Worm (Caenorhabditis elegans) whole organism, young adult: ENCODE data around the gene fbxa-4.

ENCODE experiments used
- B0019.2 ChIP-seq: fragments of 200-800 bp; sonication (Bioruptor generic); conservative IDR thresholded peaks from 2 replicates; pipeline ENCODE4 v1.3.6; 2022; ENCODE audit warnings: missing genetic modification reagents, missing genetic modification characterization, missing compliant biosample characterization
- D2030.7 ChIP-seq: fragments of 200-800 bp; sonication (Bioruptor generic); IDR thresholded peaks from 2 replicates; pipeline ENCODE4 v1.3.6; 2022; ENCODE audit warnings: missing genetic modification reagents, missing genetic modification characterization, missing compliant biosample characterization
- F23B12.7 ChIP-seq: sonication (generic microtip); optimal IDR thresholded peaks from 2 replicates; lab custom pipeline; 2017; ENCODE audit warnings: missing genetic modification characterization, mild to moderate bottlenecking, missing compliant biosample characterization, antibody characterized with exemption, moderate library complexity; ENCODE audit not compliant: insufficient read depth
- F33H1.4 ChIP-seq: fragments of 200-800 bp; sonication (Bioruptor generic); IDR thresholded peaks from 2 replicates; pipeline ENCODE4 v1.3.6; 2022; ENCODE audit warnings: missing genetic modification reagents, missing genetic modification characterization, missing compliant biosample characterization
- F37B4.10 ChIP-seq: fragments of 200-800 bp; sonication (Bioruptor generic); IDR thresholded peaks from 2 replicates; pipeline ENCODE4 v1.3.6; 2022; ENCODE audit warnings: missing genetic modification characterization, missing compliant biosample characterization
- F39B2.1 ChIP-seq: fragments of 200-800 bp; sonication (Bioruptor generic); IDR thresholded peaks from 2 replicates; pipeline ENCODE4 v1.3.6; 2022; ENCODE audit warnings: missing genetic modification reagents, missing genetic modification characterization, missing compliant biosample characterization
- F49E8.2 ChIP-seq: sonication (generic microtip); optimal IDR thresholded peaks from 3 replicates; lab custom pipeline; 2017; ENCODE audit warnings: missing genetic modification characterization, mild to moderate bottlenecking, missing compliant biosample characterization, antibody characterized with exemption, moderate library complexity; ENCODE audit not compliant: insufficient read depth
- F57A8.1 ChIP-seq: fragments of 200-800 bp; sonication (Bioruptor generic); optimal IDR thresholded peaks from 2 replicates; lab custom pipeline; 2018; ENCODE audit warnings: mild to moderate bottlenecking, missing genetic modification characterization, moderate library complexity, missing compliant biosample characterization
- K11D2.4 ChIP-seq: fragments of 200-800 bp; sonication (Bioruptor generic); IDR thresholded peaks from 2 replicates; pipeline ENCODE4 v1.3.6; 2022; ENCODE audit warnings: missing genetic modification reagents, missing genetic modification characterization, missing compliant biosample characterization
- K12H6.12 ChIP-seq: fragments of 200-800 bp; sonication (Bioruptor generic); optimal IDR thresholded peaks from 2 replicates; lab custom pipeline; 2018; ENCODE audit warnings: mild to moderate bottlenecking, missing genetic modification characterization, missing compliant biosample characterization
- T07F8.4 ChIP-seq: sonication (generic microtip); optimal IDR thresholded peaks from 2 replicates; lab custom pipeline; 2016; ENCODE audit warnings: mild to moderate bottlenecking, missing genetic modification characterization, moderate library complexity, missing compliant biosample characterization
- Y79H2A.3 ChIP-seq: fragments of 200-800 bp; sonication (Bioruptor generic); conservative IDR thresholded peaks from 2 replicates; pipeline ENCODE4 v1.3.6; 2022; ENCODE audit warnings: missing genetic modification reagents, missing genetic modification characterization, missing compliant biosample characterization
- attf-3 ChIP-seq: fragments of 200-800 bp; sonication (Bioruptor generic); conservative IDR thresholded peaks from 2 replicates; pipeline ENCODE4 v1.3.6; 2022; ENCODE audit warnings: missing genetic modification reagents, missing genetic modification characterization, missing compliant biosample characterization
- attf-5 ChIP-seq: fragments of 200-800 bp; sonication (Bioruptor generic); optimal IDR thresholded peaks from 2 replicates; lab custom pipeline; 2018; ENCODE audit warnings: mild to moderate bottlenecking, missing genetic modification characterization, missing compliant biosample characterization
- attf-6 ChIP-seq: fragments of 200-800 bp; sonication (Bioruptor generic); IDR thresholded peaks from 2 replicates; pipeline ENCODE4 v1.3.6; 2022; ENCODE audit warnings: missing genetic modification reagents, missing genetic modification characterization, missing compliant biosample characterization
- cebp-1 ChIP-seq, 2 experiments: fragments of 200-800 bp in 1 of 2; sonication (Bioruptor generic) in 1 of 2; sonication (generic microtip) in 1 of 2; IDR thresholded peaks in 1 of 2; optimal IDR thresholded peaks in 1 of 2; 2 replicates each; pipeline versions ENCODE4 v1.3.6 to Lab custom; 2017 to 2022; ENCODE audit warnings: missing compliant biosample characterization in 2 of 2, missing genetic modification characterization in 2 of 2, mild to moderate bottlenecking in 1 of 2, missing genetic modification reagents in 1 of 2, moderate library complexity in 1 of 2
- ceh-100 ChIP-seq: fragments of 200-800 bp; sonication (Bioruptor generic); IDR thresholded peaks from 2 replicates; pipeline ENCODE4 v1.3.6; 2022; ENCODE audit warnings: missing genetic modification reagents, missing genetic modification characterization, missing compliant biosample characterization
- die-1 ChIP-seq: sonication (generic microtip); optimal IDR thresholded peaks from 2 replicates; lab custom pipeline; 2016; ENCODE audit warnings: missing genotype, mild to moderate bottlenecking, missing genetic modification characterization, missing compliant biosample characterization
- dpff-1 ChIP-seq: sonication (generic microtip); optimal IDR thresholded peaks from 2 replicates; lab custom pipeline; 2017; ENCODE audit warnings: mild to moderate bottlenecking, missing genetic modification characterization, missing compliant biosample characterization
- efl-1 ChIP-seq: fragments of 150-350 bp; optimal IDR thresholded peaks from 2 replicates; lab custom pipeline; 2014; ENCODE audit warnings: missing biosample characterization, missing genetic modification reagents, missing genetic modification characterization
- egl-44 ChIP-seq: fragments of 200-800 bp; sonication (Bioruptor generic); IDR thresholded peaks from 2 replicates; pipeline ENCODE4 v1.3.6; 2022; ENCODE audit warnings: missing genetic modification reagents, missing genetic modification characterization, missing compliant biosample characterization
- ekl-4 ChIP-seq: fragments of 200-800 bp; sonication (Bioruptor generic); IDR thresholded peaks from 2 replicates; pipeline ENCODE4 v1.3.6; 2022; ENCODE audit warnings: missing genetic modification reagents, missing genetic modification characterization, missing compliant biosample characterization
- ets-4 ChIP-seq: fragments of 200-800 bp; sonication (Bioruptor generic); optimal IDR thresholded peaks from 2 replicates; lab custom pipeline; 2018; ENCODE audit warnings: mild to moderate bottlenecking, missing genetic modification characterization, missing compliant biosample characterization
- fkh-3 ChIP-seq: sonication (generic microtip); optimal IDR thresholded peaks from 2 replicates; lab custom pipeline; 2016; ENCODE audit warnings: mild to moderate bottlenecking, missing genetic modification characterization, missing compliant biosample characterization
- him-1 ChIP-seq: sonication (generic microtip); optimal IDR thresholded peaks from 2 replicates; lab custom pipeline; 2016; ENCODE audit warnings: missing genotype, missing genetic modification reagents, missing genetic modification characterization, missing compliant biosample characterization
- hlh-26 ChIP-seq: fragments of 200-800 bp; sonication (Bioruptor generic); conservative IDR thresholded peaks from 2 replicates; pipeline ENCODE4 v1.3.6; 2022; ENCODE audit warnings: missing genetic modification reagents, missing genetic modification characterization, missing compliant biosample characterization
- lag-1 ChIP-seq: fragments of 200-800 bp; sonication (Bioruptor generic); IDR thresholded peaks from 2 replicates; pipeline ENCODE4 v1.3.6; 2022; ENCODE audit warnings: missing genetic modification reagents, missing genetic modification characterization, missing compliant biosample characterization
- let-526 ChIP-seq: fragments of 200-800 bp; sonication (Bioruptor generic); IDR thresholded peaks from 2 replicates; pipeline ENCODE4 v1.3.6; 2022; ENCODE audit warnings: missing genetic modification reagents, missing genetic modification characterization, missing compliant biosample characterization
- lin-54 ChIP-seq: fragments of 200-800 bp; sonication (Bioruptor generic); optimal IDR thresholded peaks from 2 replicates; lab custom pipeline; 2018; ENCODE audit warnings: mild to moderate bottlenecking, missing genetic modification characterization, missing compliant biosample characterization
- madf-10 ChIP-seq: sonication (generic microtip); optimal IDR thresholded peaks from 2 replicates; lab custom pipeline; 2016; ENCODE audit warnings: mild to moderate bottlenecking, missing genetic modification characterization, missing compliant biosample characterization
- madf-8 ChIP-seq: fragments of 200-800 bp; sonication (Bioruptor generic); conservative IDR thresholded peaks from 2 replicates; pipeline ENCODE4 v1.3.6; 2022; ENCODE audit warnings: missing genetic modification reagents, missing genetic modification characterization, missing compliant biosample characterization
- mcd-1 ChIP-seq: fragments of 200-800 bp; sonication (Bioruptor generic); IDR thresholded peaks from 2 replicates; pipeline ENCODE4 v1.3.6; 2022; ENCODE audit warnings: missing genetic modification reagents, missing genetic modification characterization, missing compliant biosample characterization
- nfyb-1 ChIP-seq: fragments of 200-800 bp; sonication (Bioruptor generic); IDR thresholded peaks from 2 replicates; pipeline ENCODE4 v1.3.6; 2022; ENCODE audit warnings: missing genetic modification reagents, missing genetic modification characterization, missing compliant biosample characterization
- nhr-27 ChIP-seq: fragments of 200-800 bp; sonication (Bioruptor generic); optimal IDR thresholded peaks from 2 replicates; lab custom pipeline; 2018; ENCODE audit warnings: mild to moderate bottlenecking, missing genetic modification characterization, moderate library complexity, missing compliant biosample characterization
- snpc-1.3 ChIP-seq: sonication (generic microtip); optimal IDR thresholded peaks from 2 replicates; lab custom pipeline; 2017; ENCODE audit warnings: missing genetic modification characterization, mild to moderate bottlenecking, missing compliant biosample characterization, antibody characterized with exemption, moderate library complexity, missing genotype, missing genetic modification reagents; ENCODE audit not compliant: insufficient read depth
- snpc-4 ChIP-seq, 5 experiments: fragments of 150-350 bp in 1 of 5; sonication (generic microtip) in 4 of 5; optimal IDR thresholded peaks; 2 replicates each; lab custom pipeline; 2014 to 2018; ENCODE audit warnings: missing genetic modification characterization in 5 of 5, missing biosample characterization in 3 of 5, antibody characterized with exemption in 2 of 5, mild to moderate bottlenecking in 2 of 5, missing compliant biosample characterization in 2 of 5, missing genotype in 2 of 5, moderate library complexity in 2 of 5, missing genetic modification reagents in 1 of 5
- somi-1 ChIP-seq: fragments of 200-800 bp; sonication (Bioruptor generic); optimal IDR thresholded peaks from 2 replicates; lab custom pipeline; 2018; ENCODE audit warnings: mild to moderate bottlenecking, missing genetic modification characterization, missing compliant biosample characterization
- tbp1 ChIP-seq: fragments of 200-800 bp; sonication (Bioruptor generic); optimal IDR thresholded peaks from 2 replicates; lab custom pipeline; 2018; ENCODE audit warnings: mild to moderate bottlenecking, missing genetic modification characterization, missing compliant biosample characterization
- tlf-1 ChIP-seq: fragments of 200-800 bp; sonication (Bioruptor generic); optimal IDR thresholded peaks from 2 replicates; lab custom pipeline; 2018; ENCODE audit warnings: mild to moderate bottlenecking, missing genetic modification characterization, missing compliant biosample characterization
- unc-130 ChIP-seq: sonication (generic microtip); optimal IDR thresholded peaks from 2 replicates; lab custom pipeline; 2016; ENCODE audit warnings: missing genetic modification reagents, missing genetic modification characterization, missing compliant biosample characterization
- ztf-18 ChIP-seq: sonication (generic microtip); optimal IDR thresholded peaks from 2 replicates; lab custom pipeline; 2016; ENCODE audit warnings: missing genotype, mild to moderate bottlenecking, missing genetic modification characterization, missing compliant biosample characterization
- ztf-25 ChIP-seq: fragments of 200-800 bp; sonication (Bioruptor generic); IDR thresholded peaks from 2 replicates; pipeline ENCODE4 v1.3.6; 2022; ENCODE audit warnings: missing genetic modification reagents, missing genetic modification characterization, missing compliant biosample characterization
- ztf-28 ChIP-seq: fragments of 200-800 bp; sonication (Bioruptor generic); IDR thresholded peaks from 2 replicates; pipeline ENCODE4 v1.3.6; 2022; ENCODE audit warnings: missing genetic modification reagents, missing genetic modification characterization, missing compliant biosample characterization

Gene fbxa-4

DNA sequence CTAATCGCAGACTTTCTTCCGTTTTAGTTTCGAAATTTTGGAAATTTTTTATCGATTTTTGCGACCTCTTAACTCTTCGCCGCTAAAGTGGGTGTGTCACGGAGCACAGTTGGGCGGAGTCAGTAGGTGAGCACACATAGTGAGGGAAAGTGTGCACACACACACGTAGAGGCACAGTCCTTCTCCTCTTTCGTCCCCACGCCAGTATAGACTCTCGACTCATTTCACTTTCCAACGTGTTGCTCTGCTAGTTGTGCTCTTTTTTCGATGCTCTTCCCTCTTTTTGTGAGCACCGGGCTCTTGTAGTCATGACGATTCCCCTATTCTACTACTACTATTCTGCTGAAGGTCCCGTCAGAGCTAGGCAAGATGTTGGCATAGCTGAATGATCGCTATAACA lies 37.2 kb upstream of the fbxa-4 start (continued):
- TF ChIP-seq F57A8.1: no peak
- TF ChIP-seq mcd-1 (GFP tag; lab: Robert Waterston, UW): 0 out of 2 replicates have a peak, but pooled peaks have one; percentile 6
- TF ChIP-seq K11D2.4 (GFP tag; lab: Robert Waterston, UW): 0 out of 2 replicates have a peak, but pooled peaks have one; percentile 21
- TF ChIP-seq hlh-26 (GFP tag; lab: Robert Waterston, UW): no peak
- no peak for TF ChIP-seq lin-54 (GFP tag; lab: Kevin White, UChicago)
- TF ChIP-seq F33H1.4 (GFP tag; lab: Robert Waterston, UW): no peak
- TF ChIP-seq egl-44 (GFP tag; lab: Robert Waterston, UW): 0 out of 2 replicates have a peak, but pooled peaks have one; percentile 9
- no peak for TF ChIP-seq F23B12.7
- no peak for TF ChIP-seq him-1 (tag; lab: Kevin White, UChicago)
- no peak for TF ChIP-seq madf-10 (tag; lab: Kevin White, UChicago)
- TF ChIP-seq F37B4.10 (GFP tag; lab: Robert Waterston, UW): no peak
- TF ChIP-seq nhr-27 (tag; lab: Kevin White, UChicago): no peak
- TF ChIP-seq tlf-1: no peak
- TF ChIP-seq attf-3 (GFP tag; lab: Robert Waterston, UW): no peak
- TF ChIP-seq ztf-25: no peak
- no peak for TF ChIP-seq snpc-4 (GFP tag; optimal IDR thresholded peaks at IDR 0.05; lab: Kevin White, UChicago)
- TF ChIP-seq snpc-4 (tag; optimal IDR thresholded peaks at IDR 0.05; lab: Kevin White, UChicago): no peak
- TF ChIP-seq, all 124 proteins: peak for 14

DNA sequence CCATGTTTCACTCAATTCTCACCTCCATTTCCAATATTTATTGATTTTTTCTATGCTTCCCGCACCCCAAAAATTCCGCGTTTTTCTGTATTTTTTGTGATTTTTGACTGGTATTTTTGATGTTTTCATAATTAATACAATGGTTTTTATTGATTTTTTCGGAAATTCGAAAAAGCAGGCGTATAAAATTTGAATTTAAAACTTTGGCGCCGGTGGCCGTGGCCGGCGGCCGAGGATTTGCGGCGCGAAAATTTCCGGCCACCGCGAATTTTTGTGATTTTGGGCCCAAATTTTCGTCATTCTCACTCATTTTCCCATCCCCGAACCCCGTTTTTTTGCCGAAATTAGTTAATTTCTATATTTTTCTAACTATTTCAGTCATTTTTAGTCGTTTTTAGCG lies 35.7 kb upstream of the fbxa-4 start:
- peak; percentile 34 for TF ChIP-seq snpc-1.3 (tag; lab: Kevin White, UChicago)
- TF ChIP-seq T07F8.4 (tag; lab: Kevin White, UChicago): no peak
- TF ChIP-seq efl-1 (GFP tag; lab: Kevin White, UChicago): peak; percentile 97
- no peak for TF ChIP-seq ztf-18 (tag; lab: Kevin White, UChicago)
- TF ChIP-seq K12H6.12: peak; percentile 26
- TF ChIP-seq F49E8.2 (tag; lab: Kevin White, UChicago): peak; percentile 37
- TF ChIP-seq tbp1 (GFP tag; lab: Kevin White, UChicago): peak; percentile 63
- peak; percentile 74 for TF ChIP-seq tlf-1
- no peak for TF ChIP-seq lag-1 (GFP tag; lab: Robert Waterston, UW)
- TF ChIP-seq ceh-100 (GFP tag; lab: Robert Waterston, UW): peak; percentile 70
- TF ChIP-seq F23B12.7: no peak
- 0 out of 2 replicates have a peak, but pooled peaks have one; percentile 27 for TF ChIP-seq F39B2.1 (GFP tag; lab: Robert Waterston, UW)
- peak; percentile 24 for TF ChIP-seq madf-10 (tag; lab: Kevin White, UChicago)
- no peak for TF ChIP-seq dpff-1 (tag; lab: Kevin White, UChicago)
- TF ChIP-seq fkh-3 (tag; lab: Kevin White, UChicago): no peak
- TF ChIP-seq die-1 (tag; lab: Kevin White, UChicago): no peak
- TF ChIP-seq F33H1.4 (GFP tag; lab: Robert Waterston, UW): peak; percentile 75
- TF ChIP-seq unc-130 (GFP tag; lab: Kevin White, UChicago): peak; percentile 87
- TF ChIP-seq ztf-28 (GFP tag; lab: Robert Waterston, UW): peak; percentile 96
- TF ChIP-seq somi-1 (GFP tag; lab: Kevin White, UChicago): peak; percentile 9
- peak; percentile 92 for TF ChIP-seq B0019.2
- peak; percentile 91 for TF ChIP-seq Y79H2A.3
- TF ChIP-seq attf-6 (GFP tag; lab: Robert Waterston, UW): peak; percentile 82
- TF ChIP-seq ekl-4 (GFP tag; lab: Robert Waterston, UW): peak; percentile 84
- no peak for TF ChIP-seq ets-4
- peak; percentile 79 for TF ChIP-seq cebp-1 (GFP tag; IDR thresholded peaks at IDR 0.05; lab: Robert Waterston, UW)
- peak; percentile 59 for TF ChIP-seq cebp-1 (tag; optimal IDR thresholded peaks at IDR 0.05; lab: Kevin White, UChicago)
- TF ChIP-seq mcd-1 (GFP tag; lab: Robert Waterston, UW): peak; percentile 88
- TF ChIP-seq snpc-4 (GFP tag; optimal IDR thresholded peaks at IDR 0.05; lab: Kevin White, UChicago): no peak
- peak in 2 of 4 experiments; percentile 2 to 36 for TF ChIP-seq snpc-4 (tag; optimal IDR thresholded peaks at IDR 0.05; lab: Kevin White, UChicago)
- no peak for TF ChIP-seq egl-44 (GFP tag; lab: Robert Waterston, UW)
- peak; percentile 95 for TF ChIP-seq D2030.7 (GFP tag; lab: Robert Waterston, UW)
- TF ChIP-seq nfyb-1 (GFP tag; lab: Robert Waterston, UW): peak; percentile 66; the same call in 1 of the 2 replicates
- peak; percentile 51 for TF ChIP-seq attf-5
- peak; percentile 99 for TF ChIP-seq madf-8 (GFP tag; lab: Robert Waterston, UW)
- 0 out of 2 replicates have a peak, but pooled peaks have one; percentile 24 for TF ChIP-seq let-526 (GFP tag; lab: Robert Waterston, UW)
- TF ChIP-seq attf-3 (GFP tag; lab: Robert Waterston, UW): peak; percentile 61; the same call in 1 of the 2 replicates
